Worm (Caenorhabditis elegans) whole organism, L1 larva: ENCODE results near the gene pro-1.
A peak's percentile ranks its signal among the peaks of the same experiment; 100 is the strongest.

Experiments used
- C16A3.4 ChIP-seq: fragments of 150-350 bp; optimal IDR thresholded peaks from 2 replicates; lab custom pipeline; 2014; ENCODE audit warnings: missing biosample characterization, missing genetic modification characterization
- F16B12.6 ChIP-seq: fragments of 150-350 bp; optimal IDR thresholded peaks from 2 replicates; lab custom pipeline; 2014; ENCODE audit warnings: missing biosample characterization, missing genetic modification characterization
- aha-1 ChIP-seq: fragments of 150-350 bp; optimal IDR thresholded peaks from 2 replicates; lab custom pipeline; 2014; ENCODE audit warnings: missing biosample characterization, missing genetic modification characterization
- alr-1 ChIP-seq: fragments of 200-800 bp; sonication (Bioruptor generic); optimal IDR thresholded peaks from 2 replicates; lab custom pipeline; 2018; ENCODE audit warnings: borderline replicate concordance, mild to moderate bottlenecking, missing genetic modification characterization, missing compliant biosample characterization
- ama-1 ChIP-seq: fragments of 150-350 bp; optimal IDR thresholded peaks from 2 replicates; lab custom pipeline; 2014
- blmp-1 ChIP-seq: fragments of 150-350 bp; optimal IDR thresholded peaks from 2 replicates; lab custom pipeline; 2014; ENCODE audit warnings: missing biosample characterization, missing genetic modification characterization
- ceh-8 ChIP-seq: fragments of 200-800 bp; sonication (Bioruptor generic); optimal IDR thresholded peaks from 2 replicates; lab custom pipeline; 2018; ENCODE audit warnings: mild to moderate bottlenecking, missing genetic modification characterization, moderate library complexity, missing compliant biosample characterization
- ceh-88 ChIP-seq: fragments of 200-800 bp; sonication (Bioruptor generic); IDR thresholded peaks from 2 replicates; pipeline ENCODE4 v1.3.6; 2022; ENCODE audit warnings: missing genetic modification characterization, missing compliant biosample characterization
- ces-1 ChIP-seq: fragments of 150-350 bp; optimal IDR thresholded peaks from 2 replicates; lab custom pipeline; 2014; ENCODE audit warnings: missing biosample characterization, missing genetic modification reagents, missing genetic modification characterization
- efl-1 ChIP-seq, 4 experiments: fragments of 150-350 bp; optimal IDR thresholded peaks in 3 of 4; peaks in 1 of 4; 1 replicate in 1 of 4; 2 replicates in 3 of 4; lab custom pipeline; 2014; ENCODE audit warnings: missing biosample characterization in 2 of 4, missing genetic modification characterization in 2 of 4, missing genetic modification reagents in 2 of 4
- elt-3 ChIP-seq, 6 experiments: fragments of 150-350 bp in 1 of 6; sonication (generic microtip); optimal IDR thresholded peaks; 2 replicates each; lab custom pipeline; 2017 to 2018; ENCODE audit warnings: missing biosample characterization in 6 of 6, missing genetic modification characterization in 6 of 6, inconsistent platforms in 1 of 6
- ets-5 ChIP-seq: fragments of 200-800 bp; sonication (Bioruptor generic); IDR thresholded peaks from 2 replicates; pipeline ENCODE4 v1.3.6; 2022; ENCODE audit warnings: missing genetic modification characterization, missing compliant biosample characterization
- fkh-10 ChIP-seq: sonication (generic microtip); optimal IDR thresholded peaks from 2 replicates; lab custom pipeline; 2017; ENCODE audit warnings: missing biosample characterization, missing genetic modification reagents, missing genetic modification characterization
- fkh-4 ChIP-seq: sonication (generic microtip); optimal IDR thresholded peaks from 2 replicates; lab custom pipeline; 2016; ENCODE audit warnings: missing compliant biosample characterization, missing genetic modification characterization, borderline replicate concordance
- fos-1 ChIP-seq: fragments of 150-350 bp; optimal IDR thresholded peaks from 2 replicates; lab custom pipeline; 2014; ENCODE audit warnings: missing biosample characterization, missing genetic modification characterization
- hlh-4 ChIP-seq: sonication (generic microtip); optimal IDR thresholded peaks from 2 replicates; lab custom pipeline; 2016; ENCODE audit warnings: mild to moderate bottlenecking, missing genetic modification characterization, missing compliant biosample characterization
- hpl-2 ChIP-seq: fragments of 150-350 bp; optimal IDR thresholded peaks from 2 replicates; lab custom pipeline; 2014; ENCODE audit warnings: missing biosample characterization, missing genetic modification reagents, missing genetic modification characterization
- lin-14 ChIP-seq: fragments of 200-800 bp; sonication (Bioruptor generic); optimal IDR thresholded peaks from 2 replicates; lab custom pipeline; 2018; ENCODE audit warnings: mild to moderate bottlenecking, missing genetic modification characterization, moderate library complexity, missing compliant biosample characterization
- lin-35 ChIP-seq, 2 experiments: fragments of 150-350 bp; optimal IDR thresholded peaks; 2 replicates each; lab custom pipeline; 2014; ENCODE audit warnings: missing biosample characterization in 2 of 2, missing genetic modification characterization in 2 of 2, missing genetic modification reagents in 2 of 2
- lin-39 ChIP-seq: fragments of 150-350 bp; optimal IDR thresholded peaks from 2 replicates; lab custom pipeline; 2014; ENCODE audit warnings: missing biosample characterization, missing genetic modification reagents, missing genetic modification characterization
- mab-9 ChIP-seq: fragments of 200-800 bp; sonication (Bioruptor generic); IDR thresholded peaks from 2 replicates; pipeline ENCODE4 v1.3.6; 2022; ENCODE audit warnings: missing genetic modification reagents, missing genetic modification characterization, missing compliant biosample characterization
- mep-1 ChIP-seq: fragments of 150-350 bp; optimal IDR thresholded peaks from 2 replicates; lab custom pipeline; 2014; ENCODE audit warnings: missing biosample characterization, missing genetic modification characterization
- nhr-11 ChIP-seq: fragments of 150-350 bp; optimal IDR thresholded peaks from 2 replicates; lab custom pipeline; 2014; ENCODE audit warnings: missing biosample characterization, missing genetic modification characterization
- nhr-12 ChIP-seq: sonication (generic microtip); optimal IDR thresholded peaks from 2 replicates; lab custom pipeline; 2017; ENCODE audit warnings: missing biosample characterization, missing genetic modification characterization
- nhr-20 ChIP-seq: sonication (generic microtip); optimal IDR thresholded peaks from 2 replicates; lab custom pipeline; 2016; ENCODE audit warnings: mild to moderate bottlenecking, missing genetic modification characterization, missing compliant biosample characterization
- nhr-28 ChIP-seq: fragments of 150-350 bp; optimal IDR thresholded peaks from 2 replicates; lab custom pipeline; 2014; ENCODE audit warnings: missing biosample characterization, missing genetic modification characterization
- nhr-47 ChIP-seq: sonication (generic microtip); optimal IDR thresholded peaks from 2 replicates; lab custom pipeline; 2016; ENCODE audit warnings: mild to moderate bottlenecking, missing genetic modification characterization, moderate library complexity, missing compliant biosample characterization
- nhr-71 ChIP-seq: sonication (generic microtip); optimal IDR thresholded peaks from 2 replicates; lab custom pipeline; 2016; ENCODE audit warnings: mild to moderate bottlenecking, missing genetic modification characterization, moderate library complexity, missing compliant biosample characterization
- nhr-76 ChIP-seq: sonication (generic microtip); optimal IDR thresholded peaks from 2 replicates; lab custom pipeline; 2017; ENCODE audit warnings: missing biosample characterization, missing genetic modification characterization
- nhr-84 ChIP-seq: sonication (generic microtip); optimal IDR thresholded peaks from 2 replicates; lab custom pipeline; 2017; ENCODE audit warnings: missing biosample characterization, missing genetic modification characterization
- nhr-85 ChIP-seq: sonication (generic microtip); peaks from one replicate; lab custom pipeline; 2016; ENCODE audit warnings: missing genetic modification characterization, inconsistent platforms, missing compliant biosample characterization
- nhr-90 ChIP-seq: sonication (generic microtip); optimal IDR thresholded peaks from 2 replicates; lab custom pipeline; 2016; ENCODE audit warnings: mild to moderate bottlenecking, missing genetic modification characterization, missing compliant biosample characterization; ENCODE audit not compliant: poor library complexity
- pax-3 ChIP-seq: fragments of 200-800 bp; sonication (Bioruptor generic); optimal IDR thresholded peaks from 2 replicates; lab custom pipeline; 2018; ENCODE audit warnings: mild to moderate bottlenecking, missing genetic modification characterization, moderate library complexity, missing compliant biosample characterization
- pqm-1 ChIP-seq: sonication (generic microtip); optimal IDR thresholded peaks from 3 replicates; lab custom pipeline; 2017; ENCODE audit warnings: missing biosample characterization, missing genetic modification characterization
- skn-1 ChIP-seq: fragments of 150-350 bp; optimal IDR thresholded peaks from 2 replicates; lab custom pipeline; 2014; ENCODE audit warnings: missing biosample characterization, missing genetic modification characterization
- sup-37 ChIP-seq: fragments of 200-800 bp; sonication (Bioruptor generic); optimal IDR thresholded peaks from 2 replicates; lab custom pipeline; 2018; ENCODE audit warnings: mild to moderate bottlenecking, missing genetic modification characterization, missing compliant biosample characterization
- swsn-7 ChIP-seq: sonication (generic microtip); optimal IDR thresholded peaks from 2 replicates; lab custom pipeline; 2016; ENCODE audit warnings: missing genetic modification characterization, missing compliant biosample characterization
- tbx-2 ChIP-seq: sonication (generic microtip); optimal IDR thresholded peaks from 2 replicates; lab custom pipeline; 2016; ENCODE audit warnings: missing genetic modification characterization, missing compliant biosample characterization
- unc-98 ChIP-seq: fragments of 200-800 bp; sonication (Bioruptor generic); IDR thresholded peaks from 2 replicates; pipeline ENCODE4 v1.3.6; 2022; ENCODE audit warnings: missing genetic modification characterization, missing compliant biosample characterization
- ztf-11 ChIP-seq, 2 experiments: sonication (generic microtip); optimal IDR thresholded peaks; 2 replicates each; lab custom pipeline; 2016 to 2017; ENCODE audit warnings: missing genetic modification characterization in 2 of 2, missing biosample characterization in 1 of 2, missing compliant biosample characterization in 1 of 2
- ztf-4 ChIP-seq: fragments of 150-350 bp; optimal IDR thresholded peaks from 2 replicates; lab custom pipeline; 2014; ENCODE audit warnings: missing biosample characterization, missing genetic modification characterization

pro-1 gene

DNA sequence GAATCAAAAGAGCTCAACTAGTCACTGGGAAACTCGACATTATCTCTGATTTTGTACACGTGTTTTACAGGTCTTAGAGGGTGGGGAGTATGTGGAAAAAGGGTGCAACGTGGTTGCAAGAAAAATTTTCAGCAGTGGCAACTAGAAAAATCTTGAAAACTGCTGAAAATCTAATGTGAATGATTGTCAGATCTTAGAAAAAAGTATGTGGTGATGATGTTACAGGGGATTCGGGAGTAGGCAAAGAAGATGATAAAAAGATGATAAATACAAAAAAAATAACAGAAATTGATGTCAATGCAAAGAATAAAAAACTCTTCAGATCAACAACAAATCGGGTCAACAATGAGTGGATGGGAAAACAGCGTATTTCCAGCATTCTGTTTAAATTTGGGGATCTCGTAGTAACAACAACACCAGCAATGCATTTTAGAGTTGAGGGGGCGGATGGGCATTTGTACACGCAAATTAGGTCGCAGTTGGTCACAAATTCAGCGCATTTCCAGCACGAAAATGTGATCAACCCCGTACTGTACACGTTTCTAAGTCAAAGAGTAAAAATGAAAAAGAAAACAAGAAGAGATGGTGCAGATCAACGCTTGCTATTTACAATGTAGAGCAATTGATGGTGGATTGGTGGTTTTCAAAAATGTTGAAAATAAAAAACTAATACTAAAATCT, 1.8 kb upstream of the pro-1 start:
- TF ChIP-seq nhr-12 (tag; lab: Kevin White, UChicago), result no peak
- TF ChIP-seq nhr-71 (tag; lab: Kevin White, UChicago), result peak; percentile 10
- TF ChIP-seq ceh-8 (GFP tag; lab: Kevin White, UChicago), result peak; percentile 30
- TF ChIP-seq nhr-47 (tag; lab: Kevin White, UChicago), result no peak
- TF ChIP-seq ztf-4 (tag; lab: Kevin White, UChicago), result peak; percentile 69
- peak; percentile 35 for TF ChIP-seq nhr-85 (tag; lab: Kevin White, UChicago)
- no peak for TF ChIP-seq efl-1 (optimal IDR thresholded peaks at IDR 0.05; lab: Kevin White, UChicago)
- TF ChIP-seq efl-1 (GFP tag; optimal IDR thresholded peaks at IDR 0.05 in 1 of 2; lab: Kevin White, UChicago), result peak in 1 of 2 experiments; percentile 93
- peak; percentile 6 for TF ChIP-seq mep-1 (tag; lab: Kevin White, UChicago)
- no peak for TF ChIP-seq elt-3 (tag; optimal IDR thresholded peaks at IDR 0.05; lab: Kevin White, UChicago)
- peak in 1 of 2 experiments; percentile 33 for TF ChIP-seq lin-35 (GFP tag; optimal IDR thresholded peaks at IDR 0.05; lab: Kevin White, UChicago)
- TF ChIP-seq lin-14, result peak; percentile 3
- TF ChIP-seq ama-1, result peak; percentile 78

DNA sequence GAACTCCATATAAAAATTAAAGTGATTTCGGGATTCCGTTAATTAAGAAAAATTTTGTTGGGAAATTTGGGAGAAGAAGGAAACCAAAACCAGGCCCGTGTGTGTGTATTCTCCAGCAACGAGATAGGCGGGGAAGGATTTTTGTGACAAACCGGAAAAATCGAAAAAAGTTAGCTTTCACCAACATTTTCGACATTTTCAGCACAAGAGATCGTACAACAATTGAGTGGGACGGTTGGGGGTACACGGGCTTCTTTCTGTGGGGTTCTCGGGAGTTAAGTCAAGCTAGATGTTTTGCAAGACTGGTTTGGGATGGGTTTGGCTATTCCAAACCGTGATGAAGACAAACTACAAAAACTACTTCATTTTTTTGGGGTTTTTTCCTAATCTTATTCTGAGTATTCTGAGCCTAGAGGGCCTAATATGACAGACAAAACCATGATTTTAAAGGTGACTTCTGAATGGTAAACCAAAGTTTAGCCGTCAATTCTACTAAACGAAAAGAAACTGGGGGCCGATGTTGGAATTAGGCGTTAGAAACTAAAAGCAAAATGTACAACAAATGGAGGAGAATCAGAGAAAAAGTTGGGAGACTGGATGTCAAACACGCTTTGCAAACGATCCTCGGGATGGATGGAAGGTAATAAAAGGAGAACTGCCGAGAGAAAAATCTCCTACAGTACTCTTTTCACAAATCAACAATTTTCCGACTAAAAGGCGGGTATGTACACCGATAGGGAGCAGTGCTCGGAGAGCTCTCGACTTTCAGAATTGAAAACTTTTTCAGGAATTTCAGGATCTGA, 1.1 kb upstream of the pro-1 start:
- TF ChIP-seq mab-9 (GFP tag; lab: Robert Waterston, UW) (peak; percentile 17; the same call in 1 of the 2 replicates), skn-1 (no peak), blmp-1 (peak; percentile 6), ztf-4 (tag; lab: Kevin White, UChicago) (peak; percentile 73), sup-37 (peak; percentile 15), nhr-76 (tag; lab: Kevin White, UChicago) (no peak), elt-3 (tag; optimal IDR thresholded peaks at IDR 0.05; lab: Kevin White, UChicago) (peak in 1 of 6 experiments; percentile 10), nhr-28 (tag; lab: Kevin White, UChicago) (no peak), ama-1 (peak; percentile 74), lin-35 (GFP tag; optimal IDR thresholded peaks at IDR 0.05; lab: Kevin White, UChicago) (peak in 1 of 2 experiments; percentile 1), ets-5 (GFP tag; lab: Robert Waterston, UW) (0 out of 2 replicates have a peak, but pooled peaks have one; percentile 83), efl-1 (optimal IDR thresholded peaks at IDR 0.05; lab: Kevin White, UChicago) (peak in 1 of 2 experiments; percentile 8), efl-1 (GFP tag; optimal IDR thresholded peaks at IDR 0.05 in 1 of 2; lab: Kevin White, UChicago) (peak in 1 of 2 experiments; percentile 88)

DNA sequence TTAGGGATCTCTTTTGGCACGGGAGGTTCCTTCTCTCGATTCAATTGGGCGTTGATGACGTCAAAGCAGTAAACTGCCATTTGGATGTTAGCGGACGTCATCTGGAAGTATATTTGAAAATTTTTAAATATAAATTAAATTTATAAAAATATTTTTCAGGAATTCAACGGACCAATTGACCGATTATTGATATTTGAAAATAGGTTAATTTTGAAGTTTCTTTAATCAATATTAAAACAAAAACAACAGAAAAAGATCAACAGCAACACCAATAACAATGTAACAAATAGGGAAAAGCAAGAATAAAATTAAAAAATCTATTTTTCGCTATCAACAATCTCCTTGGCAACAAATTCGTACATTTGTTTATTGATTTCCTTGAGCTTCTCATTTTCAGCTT, 2.6 kb downstream of the pro-1 start, which contains the start of gene R166.3:
TSS of gene R166.3 (minus strand) at position 101 of the 400 bp plus-strand sequence.
- no peak for TF ChIP-seq hpl-2 (GFP tag; lab: Kevin White, UChicago)
- no peak for TF ChIP-seq nhr-20 (tag; lab: Kevin White, UChicago)
- TF ChIP-seq nhr-76 (tag; lab: Kevin White, UChicago), result no peak
- TF ChIP-seq nhr-90, result no peak
- TF ChIP-seq efl-1 (optimal IDR thresholded peaks at IDR 0.05; lab: Kevin White, UChicago), result no peak
- peak in 1 of 2 experiments; percentile 53 for TF ChIP-seq efl-1 (GFP tag; optimal IDR thresholded peaks at IDR 0.05 in 1 of 2; lab: Kevin White, UChicago)

DNA sequence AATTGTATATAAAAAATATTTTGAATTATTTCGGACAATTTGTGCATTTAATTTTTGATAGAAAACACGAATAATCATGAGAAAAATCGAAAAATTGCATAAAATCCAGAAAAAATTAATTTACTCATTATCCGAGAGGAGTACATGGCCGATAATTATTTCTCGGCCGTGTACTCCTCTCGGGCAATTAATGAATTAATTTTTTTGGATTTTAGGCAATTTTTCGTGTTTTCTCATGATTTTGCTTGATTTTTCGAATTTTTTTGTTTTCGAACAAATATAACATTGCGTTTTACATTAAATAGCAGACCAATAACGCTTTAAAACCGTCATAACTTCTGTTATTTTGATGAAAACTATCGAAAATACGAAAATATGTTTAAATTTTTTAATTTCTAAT, 3.8 kb downstream of the pro-1 start:
- TF ChIP-seq fos-1 (tag; lab: Kevin White, UChicago) (peak; percentile 37), ceh-88 (GFP tag; lab: Robert Waterston, UW) (no peak), nhr-84 (no peak), alr-1 (tag; lab: Kevin White, UChicago) (no peak), nhr-20 (tag; lab: Kevin White, UChicago) (peak; percentile 78), nhr-76 (tag; lab: Kevin White, UChicago) (no peak), tbx-2 (tag; lab: Kevin White, UChicago) (peak; percentile 88), pax-3 (tag; lab: Kevin White, UChicago) (peak; percentile 85), nhr-71 (tag; lab: Kevin White, UChicago) (peak; percentile 87), C16A3.4 (tag; lab: Kevin White, UChicago) (peak; percentile 22), hlh-4 (peak; percentile 70), nhr-11 (tag; lab: Kevin White, UChicago) (peak; percentile 55), efl-1 (optimal IDR thresholded peaks at IDR 0.05; lab: Kevin White, UChicago) (peak; percentile 55 to 75), efl-1 (GFP tag; optimal IDR thresholded peaks at IDR 0.05 in 1 of 2; lab: Kevin White, UChicago) (peak; percentile 68 to 97), mep-1 (tag; lab: Kevin White, UChicago) (peak; percentile 48), F16B12.6 (tag; lab: Kevin White, UChicago) (peak; percentile 36), lin-39 (tag; lab: Kevin White, UChicago) (peak; percentile 55), ces-1 (GFP tag; lab: Kevin White, UChicago) (no peak), pqm-1 (tag; lab: Kevin White, UChicago) (no peak), ztf-4 (tag; lab: Kevin White, UChicago) (no peak), aha-1 (tag; lab: Kevin White, UChicago) (no peak), ztf-11 (tag; optimal IDR thresholded peaks at IDR 0.05; lab: Kevin White, UChicago) (peak in 1 of 2 experiments; percentile 94), fkh-4 (tag; lab: Kevin White, UChicago) (peak; percentile 97), fkh-10 (no peak), unc-98 (0 out of 2 replicates have a peak, but pooled peaks have one; percentile 34), sup-37 (peak; percentile 40), swsn-7 (tag; lab: Kevin White, UChicago) (peak; percentile 79)
